Fruit fly (Drosophila melanogaster) whole organism, embryonic: ENCODE data around the gene inaE.

ENCODE experiments used
- Antp ChIP-seq: fragments of 200-800 bp; sonication (Bioruptor generic); optimal IDR thresholded peaks from 3 replicates; lab custom pipeline; 2016; ENCODE audit warnings: missing biosample characterization, missing genetic modification characterization
- CG10147 ChIP-seq: fragments of 200-800 bp; sonication (Bioruptor generic); optimal IDR thresholded peaks from 2 replicates; lab custom pipeline; 2019; ENCODE audit warnings: missing biosample characterization, mild to moderate bottlenecking, missing genetic modification characterization, moderate library complexity
- CG10209 ChIP-seq: fragments of 200-800 bp; sonication (Bioruptor generic); optimal IDR thresholded peaks from 3 replicates; lab custom pipeline; 2017; ENCODE audit warnings: missing biosample characterization, mild to moderate bottlenecking, missing genetic modification characterization, missing genetic modification reagents
- CG10462 ChIP-seq: fragments of 200-800 bp; sonication (Bioruptor generic); optimal IDR thresholded peaks from 2 replicates; lab custom pipeline; 2016; ENCODE audit warnings: missing biosample characterization, missing genetic modification characterization
- CG10979 ChIP-seq: fragments of 200-800 bp; sonication (Bioruptor generic); optimal IDR thresholded peaks from 2 replicates; lab custom pipeline; 2018; ENCODE audit warnings: missing biosample characterization, mild to moderate bottlenecking, missing genetic modification characterization, moderate library complexity
- CG11398 ChIP-seq: fragments of 200-800 bp; sonication (Bioruptor generic); optimal IDR thresholded peaks from 2 replicates; lab custom pipeline; 2016; ENCODE audit warnings: missing biosample characterization, missing genetic modification characterization
- CG1602 ChIP-seq: fragments of 200-800 bp; sonication (Bioruptor generic); optimal IDR thresholded peaks from 3 replicates; lab custom pipeline; 2016; ENCODE audit warnings: missing biosample characterization, missing genetic modification characterization
- CG17361 ChIP-seq: fragments of 200-800 bp; sonication (Bioruptor generic); IDR thresholded peaks from 3 replicates; pipeline ENCODE4 v1.3.6; 2022; ENCODE audit warnings: missing biosample characterization, missing genetic modification characterization
- CG1832 ChIP-seq: fragments of 200-800 bp; sonication (Bioruptor generic); optimal IDR thresholded peaks from 2 replicates; lab custom pipeline; 2017; ENCODE audit warnings: missing biosample characterization, mild to moderate bottlenecking, missing genetic modification characterization, inconsistent platforms
- CG18619 ChIP-seq: fragments of 200-800 bp; sonication (Bioruptor generic); optimal IDR thresholded peaks from 3 replicates; lab custom pipeline; 2017; ENCODE audit warnings: missing biosample characterization, mild to moderate bottlenecking, missing genetic modification characterization
- CG2199 ChIP-seq: fragments of 200-800 bp; sonication (Bioruptor generic); IDR thresholded peaks from 3 replicates; pipeline ENCODE4 v1.3.6; 2022; ENCODE audit warnings: missing biosample characterization, missing genetic modification characterization
- CG2875 ChIP-seq: fragments of 200-800 bp; sonication (Bioruptor generic); optimal IDR thresholded peaks from 2 replicates; lab custom pipeline; 2017; ENCODE audit warnings: missing biosample characterization, mild to moderate bottlenecking, missing genetic modification characterization, missing genetic modification reagents
- CG31365 ChIP-seq: fragments of 200-800 bp; sonication (Bioruptor generic); optimal IDR thresholded peaks from 2 replicates; lab custom pipeline; 2018; ENCODE audit warnings: missing biosample characterization, mild to moderate bottlenecking, missing genetic modification characterization
- CG32767 ChIP-seq: fragments of 200-800 bp; sonication (Bioruptor generic); IDR thresholded peaks from 2 replicates; pipeline ENCODE4 v1.3.6; 2022; ENCODE audit warnings: missing biosample characterization, missing genetic modification characterization
- CG4820 ChIP-seq: fragments of 200-800 bp; sonication (Bioruptor generic); optimal IDR thresholded peaks from 3 replicates; lab custom pipeline; 2016; ENCODE audit warnings: missing biosample characterization, missing genetic modification characterization
- CG6272 ChIP-seq: fragments of 200-800 bp; sonication (Bioruptor generic); IDR thresholded peaks from 2 replicates; pipeline ENCODE4 v1.3.6; 2022; ENCODE audit warnings: missing biosample characterization, missing genetic modification characterization
- CG6683 ChIP-seq: fragments of 200-800 bp; sonication (Bioruptor generic); optimal IDR thresholded peaks from 2 replicates; lab custom pipeline; 2017; ENCODE audit warnings: missing biosample characterization, mild to moderate bottlenecking, missing genetic modification characterization, missing genetic modification reagents
- CG6765 ChIP-seq: fragments of 200-800 bp; sonication (Bioruptor generic); optimal IDR thresholded peaks from 3 replicates; lab custom pipeline; 2017; ENCODE audit warnings: missing biosample characterization, mild to moderate bottlenecking, missing genetic modification characterization
- CG7271 ChIP-seq: fragments of 200-800 bp; sonication (Bioruptor generic); optimal IDR thresholded peaks from 2 replicates; lab custom pipeline; 2018; ENCODE audit warnings: missing biosample characterization, mild to moderate bottlenecking, missing genetic modification characterization, moderate library complexity
- CG7786 ChIP-seq: fragments of 200-800 bp; sonication (Bioruptor generic); optimal IDR thresholded peaks from 2 replicates; lab custom pipeline; 2016; ENCODE audit warnings: missing biosample characterization, missing genetic modification characterization
- CG8089 ChIP-seq: fragments of 200-800 bp; sonication (Bioruptor generic); optimal IDR thresholded peaks from 3 replicates; lab custom pipeline; 2016; ENCODE audit warnings: missing biosample characterization, missing genetic modification characterization
- CG8924 ChIP-seq: fragments of 200-800 bp; optimal IDR thresholded peaks from 3 replicates; lab custom pipeline; 2019; ENCODE audit warnings: missing biosample characterization, mild to moderate bottlenecking, missing genetic modification characterization, moderate library complexity
- CG9876 ChIP-seq: fragments of 200-800 bp; sonication (Bioruptor generic); optimal IDR thresholded peaks from 2 replicates; lab custom pipeline; 2016; ENCODE audit warnings: missing biosample characterization, missing genetic modification characterization
- D19A ChIP-seq: fragments of 200-800 bp; optimal IDR thresholded peaks from 3 replicates; lab custom pipeline; 2019; ENCODE audit warnings: missing biosample characterization, mild to moderate bottlenecking, missing genetic modification characterization, moderate library complexity
- E2f1 ChIP-seq: fragments of 200-800 bp; sonication (Bioruptor generic); IDR thresholded peaks from 2 replicates; pipeline ENCODE4 v1.3.6; 2022; ENCODE audit warnings: missing biosample characterization, missing genetic modification characterization
- Fer2 ChIP-seq: fragments of 200-800 bp; sonication (Bioruptor generic); optimal IDR thresholded peaks from 2 replicates; lab custom pipeline; 2018; ENCODE audit warnings: missing biosample characterization, mild to moderate bottlenecking, missing genetic modification characterization, moderate library complexity
- HLHmδ ChIP-seq: fragments of 200-800 bp; sonication (Bioruptor generic); optimal IDR thresholded peaks from 2 replicates; lab custom pipeline; 2018; ENCODE audit warnings: missing biosample characterization, mild to moderate bottlenecking, missing genetic modification characterization, moderate library complexity
- Hey ChIP-seq: fragments of 200-800 bp; sonication (Bioruptor generic); optimal IDR thresholded peaks from 3 replicates; lab custom pipeline; 2018; ENCODE audit warnings: missing biosample characterization, mild to moderate bottlenecking, missing genetic modification characterization
- MBD-R2 ChIP-seq: fragments of 200-800 bp; sonication (Bioruptor generic); IDR thresholded peaks from 2 replicates; pipeline ENCODE4 v1.3.6; 2022; ENCODE audit warnings: missing biosample characterization, missing genetic modification characterization
- Neu2 ChIP-seq: fragments of 200-800 bp; sonication (Bioruptor generic); optimal IDR thresholded peaks from 3 replicates; lab custom pipeline; 2016; ENCODE audit warnings: missing biosample characterization, missing genetic modification characterization, borderline replicate concordance
- Sox100B ChIP-seq: fragments of 200-800 bp; sonication (Bioruptor generic); optimal IDR thresholded peaks from 3 replicates; lab custom pipeline; 2018; ENCODE audit warnings: missing biosample characterization, mild to moderate bottlenecking, missing genetic modification characterization
- Xbp1 ChIP-seq: fragments of 200-800 bp; sonication (Bioruptor generic); optimal IDR thresholded peaks from 3 replicates; lab custom pipeline; 2016; ENCODE audit warnings: missing biosample characterization, mild to moderate bottlenecking, missing genetic modification characterization
- YL-1 ChIP-seq: fragments of 200-800 bp; sonication (Bioruptor generic); optimal IDR thresholded peaks from 3 replicates; lab custom pipeline; 2017; ENCODE audit warnings: missing biosample characterization, mild to moderate bottlenecking, missing genetic modification characterization
- ash1 ChIP-seq: fragments of 200-800 bp; sonication (Bioruptor generic); optimal IDR thresholded peaks from 2 replicates; lab custom pipeline; 2018; ENCODE audit warnings: missing biosample characterization, mild to moderate bottlenecking, missing genetic modification characterization
- caup ChIP-seq: fragments of 200-800 bp; sonication (Bioruptor generic); optimal IDR thresholded peaks from 3 replicates; lab custom pipeline; 2017; ENCODE audit warnings: missing biosample characterization, mild to moderate bottlenecking, missing genetic modification characterization, moderate library complexity; ENCODE audit not compliant: severe bottlenecking
- cg ChIP-seq: fragments of 200-800 bp; sonication (Bioruptor generic); optimal IDR thresholded peaks from 3 replicates; lab custom pipeline; 2019; ENCODE audit warnings: missing biosample characterization, mild to moderate bottlenecking, missing genetic modification characterization, moderate library complexity
- ewg ChIP-seq: fragments of 200-800 bp; sonication (Bioruptor generic); optimal IDR thresholded peaks from 3 replicates; lab custom pipeline; 2017; ENCODE audit warnings: mild to moderate bottlenecking, missing biosample characterization, missing genetic modification reagents, missing genetic modification characterization
- fru ChIP-seq: fragments of >200 bp; optimal IDR thresholded peaks from 2 replicates; lab custom pipeline; 2017
- gfzf ChIP-seq: fragments of 200-800 bp; sonication (Bioruptor generic); optimal IDR thresholded peaks from 2 replicates; lab custom pipeline; 2016; ENCODE audit warnings: missing biosample characterization, mild to moderate bottlenecking, missing genetic modification characterization, moderate library complexity
- luna ChIP-seq: fragments of 200-800 bp; sonication (Bioruptor generic); optimal IDR thresholded peaks from 2 replicates; lab custom pipeline; 2016; ENCODE audit warnings: missing biosample characterization, missing genetic modification characterization
- oc ChIP-seq: fragments of 200-800 bp; sonication (Bioruptor generic); optimal IDR thresholded peaks from 2 replicates; lab custom pipeline; 2018; ENCODE audit warnings: missing biosample characterization, mild to moderate bottlenecking, missing genetic modification characterization, moderate library complexity
- otp ChIP-seq: fragments of 200-800 bp; sonication (Bioruptor generic); IDR thresholded peaks from 3 replicates; pipeline ENCODE4, ENCODE4 v1.3.6; 2022; ENCODE audit warnings: missing biosample characterization, missing genetic modification characterization
- pan ChIP-seq, 4 experiments: fragments of >200 bp in 3 of 4; fragments of 200-800 bp in 1 of 4; sonication (Bioruptor generic) in 1 of 4; optimal IDR thresholded peaks in 3 of 4; IDR thresholded peaks in 1 of 4; 2 replicates each; pipeline versions ENCODE4 v1.3.6 to Lab custom; 2017 to 2022; ENCODE audit warnings: missing biosample characterization in 2 of 4, missing genetic modification characterization in 2 of 4, mixed read lengths in 1 of 4
- pb ChIP-seq: fragments of 200-800 bp; sonication (Bioruptor generic); optimal IDR thresholded peaks from 3 replicates; lab custom pipeline; 2016; ENCODE audit warnings: missing biosample characterization, missing genetic modification characterization
- psq ChIP-seq: fragments of 200-800 bp; sonication (Bioruptor generic); optimal IDR thresholded peaks from 2 replicates; lab custom pipeline; 2017; ENCODE audit warnings: missing biosample characterization, missing genetic modification characterization
- ro ChIP-seq: fragments of 200-800 bp; sonication (Bioruptor generic); IDR thresholded peaks from 2 replicates; pipeline ENCODE4 v1.3.6; 2022; ENCODE audit warnings: missing biosample characterization, missing genetic modification characterization
- row ChIP-seq: fragments of 200-800 bp; sonication (Bioruptor generic); IDR thresholded peaks from 3 replicates; pipeline ENCODE4 v1.3.6; 2022; ENCODE audit warnings: missing biosample characterization, missing genetic modification characterization
- sna ChIP-seq: fragments of 200-800 bp; sonication (Bioruptor generic); IDR thresholded peaks from 2 replicates; pipeline ENCODE4 v1.3.6; 2022; ENCODE audit warnings: missing biosample characterization, missing genetic modification characterization; ENCODE audit not compliant: partially characterized antibody
- vfl ChIP-seq: fragments of 200-800 bp; sonication (Bioruptor generic); optimal IDR thresholded peaks from 2 replicates; lab custom pipeline; 2016; ENCODE audit warnings: missing biosample characterization, missing genetic modification characterization
- zen ChIP-seq: fragments of 200-800 bp; sonication (Bioruptor generic); optimal IDR thresholded peaks from 3 replicates; lab custom pipeline; 2018; ENCODE audit warnings: missing biosample characterization, mild to moderate bottlenecking, missing genetic modification characterization, moderate library complexity

The inaE gene

DNA sequence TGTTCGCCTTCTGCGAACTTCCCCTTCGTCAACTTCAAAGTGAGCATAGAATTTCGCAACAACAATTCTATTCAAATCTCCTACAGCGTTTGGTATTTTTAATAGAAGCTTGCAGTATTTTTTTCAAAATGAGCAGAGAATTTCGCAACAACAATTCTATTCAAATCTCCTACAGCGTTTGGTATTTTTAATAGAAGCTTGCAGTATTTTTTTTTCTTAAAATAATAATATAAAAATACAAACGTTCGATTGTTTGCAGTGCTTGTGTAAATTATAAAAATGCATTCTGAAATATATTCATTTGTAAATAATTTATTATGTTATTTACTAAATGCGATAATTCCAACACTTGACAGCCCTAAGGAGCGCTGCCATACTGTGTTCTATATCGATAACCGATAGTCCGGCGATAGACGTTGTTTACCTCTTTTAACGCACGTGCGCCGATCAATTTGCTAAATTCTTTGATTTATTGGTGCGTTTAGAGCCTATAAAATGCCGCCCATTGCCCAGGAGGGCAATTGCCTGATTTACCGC is 26.7 kb upstream of the inaE start, which contains the start of the genes CG32625 and Rtc1 (continued):
- TF ChIP-seq CG18619 (GFP tag; lab: Kevin White, UChicago) (no peak), vfl (GFP tag; lab: Kevin White, UChicago) (no peak), CG6683 (peak; percentile 1), CG2875 (GFP tag; lab: Kevin White, UChicago) (no peak), CG6272 (GFP tag; lab: Robert Waterston, UW) (no peak), pan (optimal IDR thresholded peaks at IDR 0.05; lab: Kevin White, UChicago) (no peak), pan (GFP tag; optimal IDR thresholded peaks at IDR 0.05 in 1 of 2, IDR thresholded peaks at IDR 0.05 in 1 of 2) (no peak), Sox100B (GFP tag; lab: Kevin White, UChicago) (peak; percentile 40), Fer2 (tag; lab: Kevin White, UChicago) (peak; percentile 28), cg (GFP tag; lab: Kevin White, UChicago) (no peak), CG7786 (GFP tag; lab: Kevin White, UChicago) (no peak), D19A (peak; percentile 37), Neu2 (GFP tag; lab: Kevin White, UChicago) (no peak), Antp (GFP tag; lab: Kevin White, UChicago) (no peak), CG10462 (GFP tag; lab: Kevin White, UChicago) (no peak), ash1 (GFP tag; lab: Kevin White, UChicago) (no peak), fru (lab: Kevin White, UChicago) (no peak), CG1602 (GFP tag; lab: Kevin White, UChicago) (peak; percentile 10), CG11398 (GFP tag; lab: Kevin White, UChicago) (no peak), CG6765 (GFP tag; lab: Kevin White, UChicago) (no peak), YL-1 (peak; percentile 40), CG9876 (GFP tag; lab: Kevin White, UChicago) (no peak), HLHmδ (GFP tag; lab: Kevin White, UChicago) (no peak), caup (GFP tag; lab: Kevin White, UChicago) (no peak), zen (tag; lab: Kevin White, UChicago) (peak; percentile 24), CG8089 (GFP tag; lab: Kevin White, UChicago) (no peak), gfzf (peak; percentile 50), CG10979 (peak; percentile 46), E2f1 (no peak), CG10147 (peak; percentile 53), luna (no peak), CG10209 (GFP tag; lab: Kevin White, UChicago) (no peak), CG4820 (GFP tag; lab: Kevin White, UChicago) (no peak), CG1832 (no peak), CG32767 (GFP tag; lab: Robert Waterston, UW) (no peak), pb (GFP tag; lab: Kevin White, UChicago) (no peak), CG2199 (GFP tag; lab: Robert Waterston, UW) (no peak), psq (GFP tag; lab: Kevin White, UChicago) (no peak), oc (no peak), CG17361 (peak; percentile 64), ewg (peak; percentile 10), sna (GFP tag; lab: Robert Waterston, UW) (no peak), row (peak; percentile 75), CG8924 (tag; lab: Kevin White, UChicago) (peak; percentile 55), CG31365 (tag; lab: Kevin White, UChicago) (no peak), Xbp1 (GFP tag; lab: Kevin White, UChicago) (peak; percentile 43), otp (GFP tag; lab: Robert Waterston, UW) (no peak), CG7271 (no peak), Hey (tag; lab: Kevin White, UChicago) (no peak), ro (GFP tag; lab: Robert Waterston, UW) (no peak), MBD-R2 (GFP tag; lab: Robert Waterston, UW) (peak; percentile 60)
